Worm (Caenorhabditis elegans) whole organism, late embryonic: ENCODE data around the gene C17B7.12.
"Not testable (repeated sequence)": the region's sequence is repeated elsewhere in the genome, so short reads cannot be mapped to it uniquely, and the experiment has no call there.

Source experiments
- C08G9.2 ChIP-seq: sonication (generic microtip); optimal IDR thresholded peaks from 2 replicates; lab custom pipeline; 2016; ENCODE audit warnings: mild to moderate bottlenecking, missing genetic modification characterization, moderate library complexity, missing compliant biosample characterization
- F13H6.1 ChIP-seq: sonication (generic microtip); optimal IDR thresholded peaks from 2 replicates; lab custom pipeline; 2016; ENCODE audit warnings: missing genetic modification characterization, missing compliant biosample characterization
- K02D7.2 ChIP-seq: sonication (generic microtip); optimal IDR thresholded peaks from 2 replicates; lab custom pipeline; 2017; ENCODE audit warnings: mild to moderate bottlenecking, missing genetic modification characterization, missing compliant biosample characterization
- T23F11.4 ChIP-seq: fragments of 200-800 bp; sonication (Bioruptor generic); optimal IDR thresholded peaks from 2 replicates; lab custom pipeline; 2018; ENCODE audit warnings: mild to moderate bottlenecking, missing genetic modification characterization, missing compliant biosample characterization
- ama-1 ChIP-seq: fragments of 150-350 bp; optimal IDR thresholded peaks from 2 replicates; lab custom pipeline; 2014
- ceh-14 ChIP-seq: sonication (generic microtip); optimal IDR thresholded peaks from 2 replicates; lab custom pipeline; 2016; ENCODE audit warnings: missing genotype, missing genetic modification characterization, missing compliant biosample characterization
- ceh-19 ChIP-seq: fragments of 200-800 bp; sonication (Bioruptor generic); optimal IDR thresholded peaks from 2 replicates; lab custom pipeline; 2018; ENCODE audit warnings: mild to moderate bottlenecking, missing genetic modification characterization, missing compliant biosample characterization
- ceh-2 ChIP-seq: sonication (generic microtip); optimal IDR thresholded peaks from 2 replicates; lab custom pipeline; 2016; ENCODE audit warnings: missing genotype, missing genetic modification characterization, missing compliant biosample characterization
- ceh-22 ChIP-seq: sonication (generic microtip); optimal IDR thresholded peaks from 2 replicates; lab custom pipeline; 2017; ENCODE audit warnings: missing biosample characterization, missing genetic modification characterization
- ceh-24 ChIP-seq: sonication (generic microtip); optimal IDR thresholded peaks from 2 replicates; lab custom pipeline; 2016; ENCODE audit warnings: mild to moderate bottlenecking, missing genetic modification characterization, missing compliant biosample characterization
- ceh-30 ChIP-seq: fragments of 150-350 bp; optimal IDR thresholded peaks from 2 replicates; lab custom pipeline; 2014; ENCODE audit warnings: missing biosample characterization, missing genetic modification characterization
- ceh-31 ChIP-seq: sonication (generic microtip); optimal IDR thresholded peaks from 2 replicates; lab custom pipeline; 2016; ENCODE audit warnings: missing genetic modification characterization, missing compliant biosample characterization
- ceh-48 ChIP-seq: sonication (generic microtip); optimal IDR thresholded peaks from 2 replicates; lab custom pipeline; 2016; ENCODE audit warnings: missing genetic modification characterization, inconsistent platforms, missing compliant biosample characterization
- che-1 ChIP-seq: sonication (generic microtip); optimal IDR thresholded peaks from 2 replicates; lab custom pipeline; 2016; ENCODE audit warnings: mild to moderate bottlenecking, missing genetic modification characterization, missing compliant biosample characterization
- dmd-4 ChIP-seq: sonication (generic microtip); optimal IDR thresholded peaks from 2 replicates; lab custom pipeline; 2016; ENCODE audit warnings: borderline replicate concordance, missing genetic modification characterization, missing compliant biosample characterization
- elt-4 ChIP-seq: sonication (generic microtip); optimal IDR thresholded peaks from 2 replicates; lab custom pipeline; 2016; ENCODE audit warnings: missing genetic modification characterization, missing compliant biosample characterization
- eyg-1 ChIP-seq: sonication (generic microtip); optimal IDR thresholded peaks from 2 replicates; lab custom pipeline; 2016; ENCODE audit warnings: missing genotype, missing genetic modification characterization, missing compliant biosample characterization
- fax-1 ChIP-seq: sonication (generic microtip); optimal IDR thresholded peaks from 2 replicates; lab custom pipeline; 2016; ENCODE audit warnings: missing genotype, missing genetic modification characterization, missing compliant biosample characterization
- fkh-10 ChIP-seq: fragments of 150-350 bp; optimal IDR thresholded peaks from 2 replicates; lab custom pipeline; 2014; ENCODE audit warnings: missing biosample characterization, missing genetic modification reagents, missing genetic modification characterization
- gmeb-2 ChIP-seq: sonication (generic microtip); optimal IDR thresholded peaks from 2 replicates; lab custom pipeline; 2016; ENCODE audit warnings: missing genetic modification characterization, inconsistent platforms, missing compliant biosample characterization
- hlh-13 ChIP-seq: fragments of 200-800 bp; sonication (Bioruptor generic); optimal IDR thresholded peaks from 2 replicates; lab custom pipeline; 2018; ENCODE audit warnings: mild to moderate bottlenecking, missing genetic modification characterization, missing compliant biosample characterization
- hlh-6 ChIP-seq: sonication (generic microtip); optimal IDR thresholded peaks from 2 replicates; lab custom pipeline; 2016; ENCODE audit warnings: missing genotype, missing genetic modification characterization, missing compliant biosample characterization
- lim-6 ChIP-seq: sonication (generic microtip); optimal IDR thresholded peaks from 2 replicates; lab custom pipeline; 2016; ENCODE audit warnings: missing genetic modification characterization, missing compliant biosample characterization
- lin-11 ChIP-seq: fragments of 200-800 bp; sonication (Bioruptor generic); optimal IDR thresholded peaks from 2 replicates; lab custom pipeline; 2018; ENCODE audit warnings: mild to moderate bottlenecking, missing genetic modification characterization, missing compliant biosample characterization
- mec-3 ChIP-seq: sonication (generic microtip); optimal IDR thresholded peaks from 2 replicates; lab custom pipeline; 2016; ENCODE audit warnings: borderline replicate concordance, missing genetic modification characterization, missing compliant biosample characterization
- nhr-11 ChIP-seq: fragments of 150-350 bp; optimal IDR thresholded peaks from 2 replicates; lab custom pipeline; 2014; ENCODE audit warnings: missing biosample characterization, missing genetic modification characterization
- nhr-232 ChIP-seq: sonication (generic microtip); optimal IDR thresholded peaks from 2 replicates; lab custom pipeline; 2016; ENCODE audit warnings: missing genetic modification characterization, missing compliant biosample characterization
- npax-4 ChIP-seq: sonication (generic microtip); optimal IDR thresholded peaks from 2 replicates; lab custom pipeline; 2016; ENCODE audit warnings: missing genetic modification characterization, missing compliant biosample characterization
- pag-3 ChIP-seq: sonication (generic microtip); optimal IDR thresholded peaks from 2 replicates; lab custom pipeline; 2016; ENCODE audit warnings: missing compliant biosample characterization, missing genetic modification characterization, borderline replicate concordance
- pha-4 ChIP-seq: fragments of 150-350 bp; optimal IDR thresholded peaks from 2 replicates; lab custom pipeline; 2018; ENCODE audit warnings: missing biosample characterization, missing genetic modification reagents, missing genetic modification characterization
- pros-1 ChIP-seq: fragments of 150-350 bp; optimal IDR thresholded peaks from 2 replicates; lab custom pipeline; 2014; ENCODE audit warnings: missing biosample characterization, missing genetic modification reagents, missing genetic modification characterization
- ref-2 ChIP-seq: sonication (generic microtip); optimal IDR thresholded peaks from 2 replicates; lab custom pipeline; 2016; ENCODE audit warnings: missing genetic modification characterization, missing compliant biosample characterization
- sdc-2 ChIP-seq: sonication (generic microtip); optimal IDR thresholded peaks from 2 replicates; lab custom pipeline; 2016; ENCODE audit warnings: missing genotype, missing genetic modification characterization, missing compliant biosample characterization
- sox-2 ChIP-seq: fragments of 200-800 bp; sonication (Bioruptor generic); IDR thresholded peaks from 2 replicates; pipeline ENCODE4 v1.3.6; 2022; ENCODE audit warnings: missing genetic modification reagents, missing genetic modification characterization, missing compliant biosample characterization
- sox-4 ChIP-seq: sonication (generic microtip); optimal IDR thresholded peaks from 2 replicates; lab custom pipeline; 2017; ENCODE audit warnings: mild to moderate bottlenecking, missing genetic modification characterization, inconsistent platforms, missing compliant biosample characterization
- syd-9 ChIP-seq: sonication (generic microtip); optimal IDR thresholded peaks from 2 replicates; lab custom pipeline; 2016; ENCODE audit warnings: mild to moderate bottlenecking, missing genetic modification characterization, moderate library complexity, missing compliant biosample characterization
- tbx-2 ChIP-seq: sonication (generic microtip); optimal IDR thresholded peaks from 2 replicates; lab custom pipeline; 2016; ENCODE audit warnings: missing genetic modification characterization, missing compliant biosample characterization
- tbx-7 ChIP-seq: sonication (generic microtip); optimal IDR thresholded peaks from 2 replicates; lab custom pipeline; 2016; ENCODE audit warnings: missing genotype, missing genetic modification characterization, missing compliant biosample characterization
- unc-3 ChIP-seq, 2 experiments: fragments of 200-800 bp in 1 of 2; sonication (Bioruptor generic) in 1 of 2; sonication (generic microtip) in 1 of 2; conservative IDR thresholded peaks in 1 of 2; optimal IDR thresholded peaks in 1 of 2; 2 replicates each; pipeline versions ENCODE4 v1.3.6 to Lab custom; 2016 to 2022; ENCODE audit warnings: missing compliant biosample characterization in 2 of 2, missing genetic modification characterization in 2 of 2, missing genetic modification reagents in 1 of 2
- zip-5 ChIP-seq: sonication (generic microtip); optimal IDR thresholded peaks from 2 replicates; lab custom pipeline; 2016; ENCODE audit warnings: missing genetic modification characterization, missing compliant biosample characterization
- ztf-16 ChIP-seq: sonication (generic microtip); optimal IDR thresholded peaks from 2 replicates; lab custom pipeline; 2017; ENCODE audit warnings: missing genetic modification characterization, missing compliant biosample characterization

Gene C17B7.12

DNA sequence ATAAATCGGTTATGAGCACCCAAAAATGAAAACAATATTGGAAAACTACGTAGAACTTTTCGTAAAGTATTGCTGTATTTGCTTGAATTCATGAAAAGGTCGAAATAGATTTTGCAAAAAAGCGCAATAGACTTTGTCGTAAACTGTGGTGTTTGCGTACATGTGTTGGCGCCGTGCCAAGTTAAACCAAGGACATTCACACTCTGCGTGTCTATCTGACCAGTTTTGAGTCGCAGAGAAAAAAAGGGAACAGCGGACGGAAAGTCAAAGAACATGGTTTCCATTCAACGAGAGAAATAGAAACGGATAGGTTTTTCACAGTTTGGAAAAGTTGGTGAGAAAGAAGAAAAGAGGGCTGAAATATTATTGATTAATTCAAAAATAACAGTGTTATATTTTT lies 38.0 kb downstream of the C17B7.12 start:
- TF ChIP-seq gmeb-2 (tag; lab: Kevin White, UChicago): no peak
- no peak for TF ChIP-seq sox-2
- no peak for TF ChIP-seq nhr-11 (tag; lab: Kevin White, UChicago)
- no peak for TF ChIP-seq sox-4 (tag; lab: Kevin White, UChicago)
- TF ChIP-seq nhr-232: no peak
- no peak for TF ChIP-seq syd-9 (tag; lab: Kevin White, UChicago)
- TF ChIP-seq C08G9.2 (tag; lab: Kevin White, UChicago): no peak
- no peak for TF ChIP-seq elt-4 (tag; lab: Kevin White, UChicago)
- TF ChIP-seq fax-1 (tag; lab: Kevin White, UChicago): no peak
- no peak for TF ChIP-seq zip-5 (tag; lab: Kevin White, UChicago)
- TF ChIP-seq hlh-13 (GFP tag; lab: Kevin White, UChicago): no peak
- TF ChIP-seq pha-4 (tag; lab: Kevin White, UChicago): no peak
- TF ChIP-seq lin-11 (tag; lab: Kevin White, UChicago): no peak
- no peak for TF ChIP-seq ceh-14 (tag; lab: Kevin White, UChicago)
- no peak for TF ChIP-seq F13H6.1 (tag; lab: Kevin White, UChicago)
- no peak for TF ChIP-seq sdc-2 (tag; lab: Kevin White, UChicago)

DNA sequence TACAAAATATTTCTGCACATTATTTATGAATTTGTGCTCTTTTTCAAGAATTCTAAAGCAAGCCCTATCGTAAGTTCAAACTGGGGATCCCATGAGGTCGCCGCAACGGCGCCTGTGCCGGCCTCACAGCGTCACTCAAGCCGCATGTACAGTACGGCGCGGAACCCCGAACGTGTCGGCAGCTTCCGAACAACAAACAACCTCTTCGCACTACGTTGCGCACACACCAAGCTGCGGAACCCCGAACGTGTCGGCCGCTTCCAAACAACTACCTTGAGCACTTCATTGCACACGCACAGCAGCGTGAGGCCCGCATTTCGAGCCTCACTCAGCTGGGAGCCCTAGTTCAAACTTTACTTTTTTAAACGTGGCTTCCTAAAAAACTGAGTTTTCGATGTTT lies 41.0 kb downstream of the C17B7.12 start:
- no peak for TF ChIP-seq ceh-30
- no peak for TF ChIP-seq lin-11 (tag; lab: Kevin White, UChicago)
- no peak for TF ChIP-seq syd-9 (tag; lab: Kevin White, UChicago)
- TF ChIP-seq ama-1 (lab: Kevin White, UChicago): no peak
- no peak for TF ChIP-seq ref-2
- no peak for TF ChIP-seq sox-4 (tag; lab: Kevin White, UChicago)
- TF ChIP-seq ceh-22 (tag; lab: Kevin White, UChicago): no peak
- TF ChIP-seq pros-1 (tag; lab: Kevin White, UChicago): no peak
- TF ChIP-seq T23F11.4: no peak
- no peak for TF ChIP-seq F13H6.1 (tag; lab: Kevin White, UChicago)
- no peak for TF ChIP-seq dmd-4 (tag; lab: Kevin White, UChicago)
- TF ChIP-seq pag-3: no peak
- TF ChIP-seq npax-4 (tag; lab: Kevin White, UChicago): no peak

DNA sequence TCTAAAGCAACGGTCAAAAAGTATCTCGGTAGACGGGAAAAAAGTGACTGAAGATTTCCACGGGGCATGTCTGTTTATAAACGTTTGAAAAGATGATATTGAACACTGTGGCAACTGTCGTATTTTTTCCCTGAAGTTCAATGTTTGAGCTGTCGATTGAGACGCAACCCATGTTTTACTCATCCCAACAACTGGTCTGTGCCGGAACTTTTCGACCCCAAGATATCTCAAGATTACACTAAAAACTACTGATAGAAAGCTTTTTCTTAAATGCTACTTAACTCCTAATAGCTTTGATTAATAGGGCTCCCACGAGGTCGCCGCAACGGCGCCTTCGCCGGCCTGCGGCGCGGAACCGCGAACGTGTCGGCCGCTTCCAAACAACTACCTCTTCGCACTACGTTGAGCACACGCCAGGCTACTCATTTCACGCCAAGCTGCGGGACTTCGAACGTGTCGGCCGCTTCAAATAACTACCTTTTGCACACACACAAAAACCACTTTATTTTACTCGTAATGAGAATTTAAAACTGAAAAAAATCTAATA lies 41.7 kb downstream of the C17B7.12 start, which contains the start of gene T20D4.15:
Gene T20D4.15 (minus strand): TSS at position 51 of the 547 bp plus-strand sequence.
- no peak for TF ChIP-seq eyg-1 (tag; lab: Kevin White, UChicago)
- TF ChIP-seq K02D7.2 (tag; lab: Kevin White, UChicago): no peak
- no peak for TF ChIP-seq ceh-31
- no peak for TF ChIP-seq ztf-16 (tag; lab: Kevin White, UChicago)
- no peak for TF ChIP-seq ceh-19 (GFP tag; lab: Kevin White, UChicago)
- no peak for TF ChIP-seq gmeb-2 (tag; lab: Kevin White, UChicago)
- no peak for TF ChIP-seq pros-1 (tag; lab: Kevin White, UChicago)
- no peak for TF ChIP-seq syd-9 (tag; lab: Kevin White, UChicago)
- no peak for TF ChIP-seq nhr-11 (tag; lab: Kevin White, UChicago)
- no peak for TF ChIP-seq elt-4 (tag; lab: Kevin White, UChicago)
- no peak for TF ChIP-seq lim-6
- TF ChIP-seq npax-4 (tag; lab: Kevin White, UChicago): no peak
- no peak for TF ChIP-seq ceh-2
- no peak for TF ChIP-seq hlh-6 (tag; lab: Kevin White, UChicago)
- no peak for TF ChIP-seq lin-11 (tag; lab: Kevin White, UChicago)

DNA sequence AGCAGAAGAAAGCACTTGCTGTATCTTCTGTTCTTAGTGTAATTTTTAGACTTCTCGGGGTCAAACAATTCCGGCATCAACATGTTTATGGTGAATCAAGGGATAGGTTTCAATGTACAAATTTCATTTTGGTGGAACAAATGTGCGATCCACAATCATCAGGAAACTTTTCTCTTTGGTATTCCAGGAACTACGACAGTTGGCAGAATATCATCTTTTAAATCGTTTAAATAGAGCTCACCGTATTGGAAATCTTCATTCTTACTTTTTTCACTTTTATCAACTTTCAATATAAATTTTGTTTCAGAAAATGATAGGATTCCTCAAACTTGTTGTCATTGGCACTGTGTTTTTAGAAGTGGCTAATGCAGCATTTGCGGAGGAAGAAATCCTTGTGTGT lies 43.7 kb downstream of the C17B7.12 start, which contains the start of gene T20D4.12:
Gene T20D4.12 (plus strand): TSS at position 301 of the 400 bp plus-strand sequence.
- TF ChIP-seq dmd-4 (tag; lab: Kevin White, UChicago); nhr-232; nhr-11 (tag; lab: Kevin White, UChicago): not testable (repeated sequence)

DNA sequence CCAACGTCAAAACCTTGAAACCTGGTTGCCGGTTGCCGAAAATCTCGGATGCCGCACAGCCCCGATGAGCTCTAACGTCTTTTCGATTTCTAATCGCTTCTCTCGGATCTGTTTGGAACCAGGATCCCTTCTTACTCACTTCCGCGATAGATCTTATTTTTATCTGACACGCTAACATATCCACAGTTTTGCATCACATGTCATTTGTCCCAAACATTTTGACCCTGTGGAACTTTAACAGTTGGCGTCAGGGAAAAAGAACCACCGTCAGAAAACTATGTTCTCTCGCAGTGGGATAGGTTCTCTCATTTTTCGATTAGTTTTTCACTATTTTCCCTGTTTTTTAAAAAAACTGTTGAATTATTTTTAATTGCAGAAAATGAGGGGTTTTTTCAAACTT lies 45.3 kb downstream of the C17B7.12 start, which contains the start of gene T20D4.11:
Gene T20D4.11 (plus strand): TSS at position 377 of the 400 bp plus-strand sequence.
- TF ChIP-seq ceh-48 (tag; lab: Kevin White, UChicago) (no peak), tbx-2 (tag; lab: Kevin White, UChicago) (no peak), hlh-6 (tag; lab: Kevin White, UChicago) (no peak), tbx-7 (tag; lab: Kevin White, UChicago) (no peak), unc-3 (GFP tag; conservative IDR thresholded peaks at IDR 0.05; lab: Robert Waterston, UW) (no peak), unc-3 (tag; optimal IDR thresholded peaks at IDR 0.05; lab: Kevin White, UChicago) (no peak), mec-3 (tag; lab: Kevin White, UChicago) (no peak), lin-11 (tag; lab: Kevin White, UChicago) (no peak), fkh-10 (GFP tag; lab: Kevin White, UChicago) (no peak), che-1 (tag; lab: Kevin White, UChicago) (no peak), ceh-24 (tag; lab: Kevin White, UChicago) (no peak), ceh-31 (no peak)
